Fruit fly (Drosophila melanogaster) Kc167 (cell line): Measurements from ENCODE around the gene CG4328.

Source experiments
- Myc ChIP-seq: fragments of >200 bp; optimal IDR thresholded peaks from 2 replicates; lab custom pipeline; 2017; ENCODE audit warnings: missing external identifiers
- Sin3A ChIP-seq: fragments of >200 bp; optimal IDR thresholded peaks from 2 replicates; lab custom pipeline; 2018; ENCODE audit warnings: missing external identifiers
- h ChIP-seq: fragments of >200 bp; optimal IDR thresholded peaks from 3 replicates; lab custom pipeline; 2018; ENCODE audit warnings: missing external identifiers
- insv ChIP-seq: fragments of >200 bp; optimal IDR thresholded peaks from 3 replicates; lab custom pipeline; 2018; ENCODE audit warnings: missing external identifiers
- psq ChIP-seq: fragments of >200 bp; optimal IDR thresholded peaks from 2 replicates; lab custom pipeline; 2017; ENCODE audit warnings: missing external identifiers
- ttk ChIP-seq: sonication (Bioruptor generic); optimal IDR thresholded peaks from 2 replicates; lab custom pipeline; 2017; ENCODE audit warnings: missing external identifiers

CG4328 gene

dm6 chr3L:12287370-12287769 lies 8.6 kb downstream of the CG4328 start:
- no peak for TF ChIP-seq psq
- no peak for TF ChIP-seq h (lab: Kevin White, UChicago)
- no peak for TF ChIP-seq Sin3A (lab: Kevin White, UChicago)
- TF ChIP-seq ttk (lab: Kevin White, UChicago), result no peak
- TF ChIP-seq insv (lab: Kevin White, UChicago), result no peak
- no peak for TF ChIP-seq Myc (lab: Kevin White, UChicago)

DNA sequence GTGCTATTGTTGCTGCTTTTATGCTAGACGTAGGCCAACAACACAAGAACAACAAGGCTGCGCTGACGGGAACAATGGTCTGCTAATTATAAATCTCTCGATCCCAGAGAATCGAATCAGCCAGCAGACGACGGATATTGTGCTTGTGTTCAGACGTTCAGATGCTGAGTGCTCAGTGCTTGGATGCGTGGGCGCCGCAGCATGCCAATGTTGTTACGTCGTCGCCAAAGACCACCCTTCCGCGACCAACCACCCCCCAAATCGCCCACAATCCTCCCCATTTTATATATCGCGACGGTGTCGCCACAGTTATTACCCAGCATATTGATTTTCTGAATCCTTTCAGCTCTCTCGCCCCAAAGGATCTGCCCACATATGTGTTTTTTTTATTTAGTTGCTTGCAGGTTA lies 18.0 kb downstream of the CG4328 start:
- TF ChIP-seq psq, result no peak
- no peak for TF ChIP-seq insv (lab: Kevin White, UChicago)
- no peak for TF ChIP-seq Myc (lab: Kevin White, UChicago)
- TF ChIP-seq ttk (lab: Kevin White, UChicago), result no peak
- TF ChIP-seq Sin3A (lab: Kevin White, UChicago), result no peak
- TF ChIP-seq h (lab: Kevin White, UChicago), result no peak

- no peak for TF ChIP-seq Myc (lab: Kevin White, UChicago)
- TF ChIP-seq Sin3A (lab: Kevin White, UChicago), result no peak
- no peak for TF ChIP-seq insv (lab: Kevin White, UChicago)
- no peak for TF ChIP-seq psq
- TF ChIP-seq h (lab: Kevin White, UChicago), result no peak
- no peak for TF ChIP-seq ttk (lab: Kevin White, UChicago)
Observed at dm6 chr3L:12277054-12277879, 18.7 kb downstream of the CG4328 start, which contains the start of the genes Sms and INPP5E. Gene Sms (minus strand): TSS chr3L:12277251. Gene INPP5E (plus strand): TSS chr3L:12277655.

- TF ChIP-seq insv (lab: Kevin White, UChicago), result no peak
- TF ChIP-seq ttk (lab: Kevin White, UChicago), result no peak
- TF ChIP-seq Sin3A (lab: Kevin White, UChicago), result no peak
- no peak for TF ChIP-seq psq
- no peak for TF ChIP-seq h (lab: Kevin White, UChicago)
- TF ChIP-seq Myc (lab: Kevin White, UChicago), result no peak
Observed at dm6 chr3L:12276495-12276894, 19.4 kb downstream of the CG4328 start.

DNA sequence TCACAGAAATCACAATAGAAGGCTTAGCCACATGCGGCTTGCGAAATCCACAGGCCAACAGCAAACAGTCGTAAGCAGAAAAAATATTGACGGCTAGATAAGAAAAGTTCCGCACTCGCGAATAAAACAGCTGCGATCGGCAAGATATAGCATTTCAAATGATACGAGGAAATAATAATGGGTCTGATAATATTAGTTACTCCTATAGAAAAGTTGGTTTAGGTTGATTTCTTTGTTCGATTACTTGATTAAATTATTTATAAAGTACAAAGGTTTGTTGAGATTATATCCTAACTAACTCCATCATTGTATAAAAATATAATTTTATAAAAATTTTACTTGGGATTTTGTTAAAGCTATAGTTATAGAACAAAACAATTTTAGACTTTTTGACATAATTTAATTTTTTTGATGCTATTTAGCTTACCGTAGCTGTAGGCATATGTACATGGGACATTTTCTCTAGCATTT lies 20.3 kb downstream of the CG4328 start:
- TF ChIP-seq ttk (lab: Kevin White, UChicago) (no peak), psq (no peak)

dm6 chr3L:12271195-12271618 lies 24.7 kb downstream of the CG4328 start, which contains the start of gene Pbgs:
Gene Pbgs (minus strand): TSS chr3L:12271345.
- no peak for TF ChIP-seq Sin3A (lab: Kevin White, UChicago)
- no peak for TF ChIP-seq Myc (lab: Kevin White, UChicago)
- no peak for TF ChIP-seq insv (lab: Kevin White, UChicago)

dm6 chr3L:12269867-12270266 lies 26.1 kb downstream of the CG4328 start:
- TF ChIP-seq h (lab: Kevin White, UChicago), result no peak
- TF ChIP-seq ttk (lab: Kevin White, UChicago), result no peak
- no peak for TF ChIP-seq Sin3A (lab: Kevin White, UChicago)
- no peak for TF ChIP-seq insv (lab: Kevin White, UChicago)
- TF ChIP-seq Myc (lab: Kevin White, UChicago), result no peak
- TF ChIP-seq psq, result no peak

DNA sequence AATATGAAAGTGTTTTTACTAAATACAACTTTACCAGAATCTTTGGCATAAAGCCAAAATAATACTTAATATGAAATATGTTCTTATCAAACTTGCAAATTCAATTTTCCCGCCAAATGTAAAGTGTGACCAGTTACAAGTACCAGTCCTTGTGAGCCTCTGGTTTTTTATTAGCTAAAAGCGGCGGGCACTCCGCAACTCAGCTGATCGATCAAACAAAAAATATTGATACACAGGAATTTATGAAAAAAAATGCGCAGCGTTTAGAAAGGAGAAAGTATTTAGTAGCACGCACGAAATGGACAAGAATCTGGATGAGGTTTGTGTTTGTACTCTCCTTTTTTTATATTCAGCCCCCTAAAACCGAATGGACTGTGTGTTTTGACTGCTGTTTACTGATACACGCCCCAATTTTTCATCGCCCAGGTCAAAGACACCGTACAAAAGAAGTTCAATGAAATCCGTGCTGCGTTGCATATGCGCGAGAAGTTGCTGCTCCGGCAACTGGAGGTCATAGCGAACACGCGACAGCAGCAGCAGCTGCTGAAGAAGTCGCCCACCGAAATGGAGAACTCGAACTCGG lies 28.5 kb downstream of the CG4328 start, which contains the start of gene CG32100:
Gene CG32100 (plus strand): TSS at position 197 of the 583 bp plus-strand sequence.
- no peak for TF ChIP-seq Myc (lab: Kevin White, UChicago)
- TF ChIP-seq ttk (lab: Kevin White, UChicago), result no peak
- TF ChIP-seq h (lab: Kevin White, UChicago), result no peak
- TF ChIP-seq psq, result no peak
- no peak for TF ChIP-seq Sin3A (lab: Kevin White, UChicago)
- TF ChIP-seq insv (lab: Kevin White, UChicago), result no peak

DNA sequence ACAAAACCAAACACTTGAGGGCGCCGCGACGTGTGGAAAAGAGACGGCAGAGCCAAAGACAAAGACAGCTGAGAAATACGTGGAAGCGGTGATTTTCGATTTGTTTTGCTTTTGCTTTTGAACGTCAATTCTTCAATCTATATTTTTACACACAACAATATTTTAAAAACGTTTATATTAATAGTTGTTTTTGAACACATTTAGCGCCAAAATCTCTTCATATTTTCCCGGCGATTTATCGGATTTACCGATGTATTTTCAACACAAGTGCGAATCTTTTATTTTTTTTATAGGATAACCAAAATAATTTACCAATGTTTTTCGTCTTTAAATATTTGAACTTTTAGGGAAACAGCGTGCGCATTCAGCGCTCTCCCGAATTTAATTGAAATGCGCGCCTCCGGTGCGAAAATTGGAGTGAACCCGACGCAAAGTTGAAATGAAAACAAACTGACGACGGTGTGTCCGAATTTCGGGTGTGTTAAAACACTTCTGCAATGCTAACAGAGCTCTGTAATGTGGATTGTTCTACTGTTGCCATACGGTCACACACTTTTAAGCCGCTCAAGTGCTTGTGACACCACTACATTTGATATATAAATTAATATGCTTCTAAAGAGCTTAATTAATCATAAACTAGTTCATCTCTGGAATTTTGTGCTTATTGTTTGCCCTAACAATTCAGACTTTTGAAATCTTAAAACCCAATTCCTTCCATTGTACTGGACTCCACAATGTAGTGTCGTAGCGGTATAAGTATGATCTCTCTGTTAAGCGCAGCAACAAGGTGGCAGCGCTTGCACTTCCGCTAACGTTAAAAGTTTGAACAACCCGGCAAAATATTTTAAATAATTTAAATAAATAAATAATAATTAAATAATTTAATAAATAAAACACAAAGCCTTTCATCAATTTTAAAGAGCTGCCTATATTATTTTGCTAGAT lies 29.3 kb downstream of the CG4328 start, which contains the start of gene app:
Gene app (minus strand): TSS at position 499 of the 945 bp plus-strand sequence.
- TF ChIP-seq Sin3A (lab: Kevin White, UChicago) (no peak), h (lab: Kevin White, UChicago) (no peak), psq (no peak), Myc (lab: Kevin White, UChicago) (no peak), insv (lab: Kevin White, UChicago) (no peak), ttk (lab: Kevin White, UChicago) (no peak)

DNA sequence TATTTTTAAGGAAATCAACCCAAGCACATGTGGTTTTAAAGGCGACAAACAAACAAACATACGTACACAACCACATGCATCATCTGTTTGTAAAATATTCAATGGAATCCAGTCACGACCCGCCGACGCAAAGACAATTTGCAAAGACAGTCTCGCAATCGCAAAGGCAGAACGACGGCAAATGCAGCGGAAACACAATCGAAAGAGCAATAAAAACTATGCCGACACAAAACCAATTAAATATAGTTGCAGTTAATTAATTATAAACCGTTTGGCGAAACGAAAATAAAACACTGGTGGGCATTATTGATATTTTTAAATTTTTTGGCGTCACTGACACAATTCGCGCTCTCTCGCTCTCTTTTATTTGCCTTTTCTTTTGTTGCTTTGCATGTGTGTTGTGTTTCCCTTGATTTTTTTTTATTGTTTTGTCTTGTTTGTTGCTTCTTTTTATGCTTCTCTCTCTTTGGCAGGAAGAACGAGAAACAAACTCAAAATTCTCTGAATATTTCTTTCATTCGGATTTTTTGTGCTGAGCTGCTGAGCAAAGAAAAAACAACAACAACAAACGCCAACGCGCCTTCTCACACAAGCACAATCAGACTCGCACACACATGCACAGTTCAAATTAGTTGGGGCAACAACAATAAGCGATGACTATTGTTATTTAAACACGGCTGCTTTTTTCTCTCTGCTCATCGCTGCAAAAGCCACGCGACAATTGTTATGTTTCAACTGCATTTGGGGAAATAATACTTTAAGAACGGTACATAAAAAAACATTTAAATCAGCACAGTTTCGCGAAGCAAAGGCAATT lies 30.2 kb downstream of the CG4328 start:
- TF ChIP-seq Sin3A (lab: Kevin White, UChicago) (no peak), insv (lab: Kevin White, UChicago) (no peak), psq (no peak), h (lab: Kevin White, UChicago) (no peak), ttk (lab: Kevin White, UChicago) (no peak), Myc (lab: Kevin White, UChicago) (no peak)
